Fruit fly (Drosophila melanogaster) whole organism, embryonic: ENCODE measurements around the gene ND-30.
A peak's percentile ranks its signal among the peaks of the same experiment; 100 is the strongest.

Source experiments
- Abd-B ChIP-seq: fragments of 200-800 bp; sonication (Bioruptor generic); optimal IDR thresholded peaks from 2 replicates; lab custom pipeline; 2018; ENCODE audit warnings: missing biosample characterization, mild to moderate bottlenecking, missing genetic modification characterization, moderate library complexity
- Asciz ChIP-seq: fragments of 200-800 bp; sonication (Bioruptor generic); optimal IDR thresholded peaks from 2 replicates; lab custom pipeline; 2017; ENCODE audit warnings: missing biosample characterization, mild to moderate bottlenecking, missing genetic modification characterization, missing genetic modification reagents
- Bdp1 ChIP-seq: fragments of 200-800 bp; sonication (Bioruptor generic); optimal IDR thresholded peaks from 3 replicates; lab custom pipeline; 2016; ENCODE audit warnings: missing biosample characterization, missing genetic modification characterization
- Bgb ChIP-seq: fragments of 200-800 bp; sonication (Bioruptor generic); IDR thresholded peaks from 2 replicates; pipeline ENCODE4 v1.3.6; 2022; ENCODE audit warnings: missing biosample characterization, missing genetic modification characterization; ENCODE audit not compliant: partially characterized antibody
- CG10274 ChIP-seq: fragments of 200-800 bp; sonication (Bioruptor generic); optimal IDR thresholded peaks from 3 replicates; lab custom pipeline; 2017; ENCODE audit warnings: missing biosample characterization, mild to moderate bottlenecking, missing genetic modification characterization
- CG12155 ChIP-seq: fragments of 200-800 bp; sonication (Bioruptor generic); optimal IDR thresholded peaks from 3 replicates; lab custom pipeline; 2016; ENCODE audit warnings: missing biosample characterization, missing genetic modification characterization
- CG13123 ChIP-seq: fragments of 200-800 bp; sonication (Bioruptor generic); optimal IDR thresholded peaks from 2 replicates; lab custom pipeline; 2016; ENCODE audit warnings: missing biosample characterization, missing genetic modification characterization
- CG14441 ChIP-seq: fragments of 200-800 bp; sonication (Bioruptor generic); IDR thresholded peaks from 2 replicates; pipeline ENCODE4 v1.3.6; 2022; ENCODE audit warnings: missing biosample characterization, missing genetic modification characterization
- CG14860 ChIP-seq: fragments of 200-800 bp; sonication (Bioruptor generic); IDR thresholded peaks from 3 replicates; pipeline ENCODE4 v1.3.6; 2022; ENCODE audit warnings: missing biosample characterization, missing genetic modification characterization; ENCODE audit not compliant: partially characterized antibody
- CG15696 ChIP-seq: fragments of 200-800 bp; sonication (Bioruptor generic); optimal IDR thresholded peaks from 2 replicates; lab custom pipeline; 2019; ENCODE audit warnings: missing biosample characterization, mild to moderate bottlenecking, missing genetic modification characterization, moderate library complexity
- CG16813 ChIP-seq: fragments of 200-800 bp; sonication (Bioruptor generic); IDR thresholded peaks from 3 replicates; pipeline ENCODE4 v1.3.6; 2022; ENCODE audit warnings: missing biosample characterization, missing genetic modification characterization; ENCODE audit not compliant: partially characterized antibody
- CG1832 ChIP-seq: fragments of 200-800 bp; sonication (Bioruptor generic); optimal IDR thresholded peaks from 2 replicates; lab custom pipeline; 2017; ENCODE audit warnings: missing biosample characterization, mild to moderate bottlenecking, missing genetic modification characterization, inconsistent platforms
- CG2678 ChIP-seq: fragments of 200-800 bp; sonication (Bioruptor generic); optimal IDR thresholded peaks from 3 replicates; lab custom pipeline; 2019; ENCODE audit warnings: missing biosample characterization, mild to moderate bottlenecking, missing genetic modification characterization, moderate library complexity
- CG2712 ChIP-seq: fragments of 200-800 bp; optimal IDR thresholded peaks from 3 replicates; lab custom pipeline; 2019; ENCODE audit warnings: missing biosample characterization, mild to moderate bottlenecking, missing genetic modification characterization, moderate library complexity
- CG4820 ChIP-seq: fragments of 200-800 bp; sonication (Bioruptor generic); optimal IDR thresholded peaks from 3 replicates; lab custom pipeline; 2016; ENCODE audit warnings: missing biosample characterization, missing genetic modification characterization
- CG6791 ChIP-seq: fragments of 200-800 bp; sonication (Bioruptor generic); IDR thresholded peaks from 3 replicates; pipeline ENCODE4 v1.3.6; 2022; ENCODE audit warnings: missing biosample characterization, missing genetic modification characterization; ENCODE audit not compliant: partially characterized antibody
- CG7372 ChIP-seq: fragments of 200-800 bp; sonication (Bioruptor generic); IDR thresholded peaks from 2 replicates; pipeline ENCODE4 v1.3.6; 2022; ENCODE audit warnings: missing biosample characterization, missing genetic modification characterization
- CG7963 ChIP-seq: fragments of 200-800 bp; sonication (Bioruptor generic); IDR thresholded peaks from 3 replicates; pipeline ENCODE4 v1.3.6; 2022; ENCODE audit warnings: missing biosample characterization, missing genetic modification characterization; ENCODE audit not compliant: partially characterized antibody
- CG9437 ChIP-seq: fragments of 200-800 bp; sonication (Bioruptor generic); optimal IDR thresholded peaks from 2 replicates; lab custom pipeline; 2018; ENCODE audit warnings: missing biosample characterization, mild to moderate bottlenecking, missing genetic modification characterization
- Dfd ChIP-seq, 2 experiments: fragments of >200 bp; optimal IDR thresholded peaks; 2 replicates each; lab custom pipeline; 2017; ENCODE audit warnings: missing biosample characterization in 2 of 2, missing genetic modification characterization in 2 of 2
- Dll ChIP-seq: fragments of 200-800 bp; sonication (Bioruptor generic); IDR thresholded peaks from 4 replicates; pipeline ENCODE4 v1.3.6; 2022; ENCODE audit warnings: missing biosample characterization, missing genetic modification characterization; ENCODE audit not compliant: partially characterized antibody
- Fer1 ChIP-seq: fragments of 200-800 bp; sonication (Bioruptor generic); optimal IDR thresholded peaks from 2 replicates; lab custom pipeline; 2017; ENCODE audit warnings: missing biosample characterization, mild to moderate bottlenecking, missing genetic modification characterization
- HLH4C ChIP-seq: fragments of 200-800 bp; sonication (Bioruptor generic); IDR thresholded peaks from 3 replicates; pipeline ENCODE4 v1.3.6; 2022; ENCODE audit warnings: missing biosample characterization, missing genetic modification characterization; ENCODE audit not compliant: partially characterized antibody
- HmgD ChIP-seq: fragments of 200-800 bp; sonication (Bioruptor generic); optimal IDR thresholded peaks from 3 replicates; lab custom pipeline; 2016; ENCODE audit warnings: missing biosample characterization, missing genetic modification characterization
- NC2β ChIP-seq: fragments of 200-800 bp; sonication (Bioruptor generic); optimal IDR thresholded peaks from 2 replicates; lab custom pipeline; 2016; ENCODE audit warnings: missing biosample characterization, missing genetic modification characterization
- Pdp1 ChIP-seq, 2 experiments: fragments of 200-800 bp; sonication (Bioruptor generic); optimal IDR thresholded peaks; 3 replicates each; lab custom pipeline; 2016; ENCODE audit warnings: missing biosample characterization in 2 of 2, missing genetic modification characterization in 2 of 2, mild to moderate bottlenecking in 1 of 2, moderate library complexity in 1 of 2
- Scr ChIP-seq: fragments of 200-800 bp; sonication (Bioruptor generic); IDR thresholded peaks from 2 replicates; pipeline ENCODE4 v1.3.6; 2022; ENCODE audit warnings: missing biosample characterization, missing genetic modification characterization; ENCODE audit not compliant: partially characterized antibody
- amos ChIP-seq: fragments of 200-800 bp; sonication (Bioruptor generic); IDR thresholded peaks from 2 replicates; pipeline ENCODE4 v1.3.6; 2022; ENCODE audit warnings: missing biosample characterization, missing genetic modification characterization; ENCODE audit not compliant: partially characterized antibody
- bbx ChIP-seq: fragments of 200-800 bp; sonication (Bioruptor generic); IDR thresholded peaks from 2 replicates; pipeline ENCODE4 v1.3.6; 2022; ENCODE audit warnings: missing biosample characterization, missing genetic modification characterization; ENCODE audit not compliant: partially characterized antibody
- cad ChIP-seq: fragments of >200 bp; optimal IDR thresholded peaks from 2 replicates; lab custom pipeline; 2017; ENCODE audit warnings: missing biosample characterization, missing genetic modification characterization
- chinmo ChIP-seq: fragments of 200-800 bp; sonication (Bioruptor generic); IDR thresholded peaks from 4 replicates; pipeline ENCODE4 v1.3.6; 2022; ENCODE audit warnings: missing biosample characterization, missing genetic modification characterization; ENCODE audit not compliant: partially characterized antibody
- crol ChIP-seq: fragments of 200-800 bp; sonication (Bioruptor generic); IDR thresholded peaks from 2 replicates; pipeline ENCODE4 v1.3.6; 2022; ENCODE audit warnings: missing biosample characterization, missing genetic modification characterization
- dysf ChIP-seq: fragments of 200-800 bp; sonication (Bioruptor generic); IDR thresholded peaks from 3 replicates; pipeline ENCODE4 v1.3.6; 2022; ENCODE audit warnings: missing biosample characterization, missing genetic modification characterization
- exex ChIP-seq: fragments of 200-800 bp; sonication (Bioruptor generic); optimal IDR thresholded peaks from 4 replicates; lab custom pipeline; 2018; ENCODE audit warnings: missing biosample characterization, mild to moderate bottlenecking, missing genetic modification characterization, moderate library complexity
- gsb ChIP-seq: fragments of 200-800 bp; sonication (Bioruptor generic); IDR thresholded peaks from 2 replicates; pipeline ENCODE4 v1.3.6; 2022; ENCODE audit warnings: missing biosample characterization, missing genetic modification characterization
- ind ChIP-seq: fragments of 200-800 bp; sonication (Bioruptor generic); optimal IDR thresholded peaks from 3 replicates; lab custom pipeline; 2016; ENCODE audit warnings: missing biosample characterization, missing genetic modification characterization
- inv ChIP-seq: fragments of 200-800 bp; sonication (Bioruptor generic); IDR thresholded peaks from 2 replicates; pipeline ENCODE4 v1.3.6; 2022; ENCODE audit warnings: missing biosample characterization, missing genetic modification characterization; ENCODE audit not compliant: partially characterized antibody
- kni ChIP-seq: fragments of 200-800 bp; sonication (Bioruptor generic); optimal IDR thresholded peaks from 3 replicates; lab custom pipeline; 2017; ENCODE audit warnings: mild to moderate bottlenecking, missing biosample characterization, missing genetic modification reagents, missing genetic modification characterization
- nerfin-2 ChIP-seq: fragments of 200-800 bp; sonication (Bioruptor generic); IDR thresholded peaks from 2 replicates; pipeline ENCODE4 v1.3.6; 2022; ENCODE audit warnings: missing biosample characterization, missing genetic modification characterization; ENCODE audit not compliant: partially characterized antibody
- pb ChIP-seq: fragments of 200-800 bp; sonication (Bioruptor generic); optimal IDR thresholded peaks from 3 replicates; lab custom pipeline; 2016; ENCODE audit warnings: missing biosample characterization, missing genetic modification characterization
- rib ChIP-seq: fragments of 200-800 bp; sonication (Bioruptor generic); IDR thresholded peaks from 2 replicates; pipeline ENCODE4 v1.3.6; 2022; ENCODE audit warnings: missing biosample characterization, missing genetic modification characterization
- sens ChIP-seq: fragments of 200-800 bp; sonication (Bioruptor generic); peaks from one replicate; lab custom pipeline; 2016; ENCODE audit warnings: missing biosample characterization, missing genetic modification characterization
- tgo ChIP-seq: fragments of 200-800 bp; sonication (Bioruptor generic); IDR thresholded peaks from 3 replicates; pipeline ENCODE4 v1.3.6; 2022; ENCODE audit warnings: missing biosample characterization, missing genetic modification characterization
- tna ChIP-seq: fragments of 200-800 bp; sonication (Bioruptor generic); IDR thresholded peaks from 2 replicates; pipeline ENCODE4 v1.3.6; 2022; ENCODE audit warnings: missing biosample characterization, missing genetic modification characterization; ENCODE audit not compliant: partially characterized antibody
- z ChIP-seq: fragments of 200-800 bp; sonication (Bioruptor generic); IDR thresholded peaks from 3 replicates; pipeline ENCODE4 v1.3.6; 2022; ENCODE audit warnings: missing biosample characterization, missing genetic modification characterization

The ND-30 gene

DNA sequence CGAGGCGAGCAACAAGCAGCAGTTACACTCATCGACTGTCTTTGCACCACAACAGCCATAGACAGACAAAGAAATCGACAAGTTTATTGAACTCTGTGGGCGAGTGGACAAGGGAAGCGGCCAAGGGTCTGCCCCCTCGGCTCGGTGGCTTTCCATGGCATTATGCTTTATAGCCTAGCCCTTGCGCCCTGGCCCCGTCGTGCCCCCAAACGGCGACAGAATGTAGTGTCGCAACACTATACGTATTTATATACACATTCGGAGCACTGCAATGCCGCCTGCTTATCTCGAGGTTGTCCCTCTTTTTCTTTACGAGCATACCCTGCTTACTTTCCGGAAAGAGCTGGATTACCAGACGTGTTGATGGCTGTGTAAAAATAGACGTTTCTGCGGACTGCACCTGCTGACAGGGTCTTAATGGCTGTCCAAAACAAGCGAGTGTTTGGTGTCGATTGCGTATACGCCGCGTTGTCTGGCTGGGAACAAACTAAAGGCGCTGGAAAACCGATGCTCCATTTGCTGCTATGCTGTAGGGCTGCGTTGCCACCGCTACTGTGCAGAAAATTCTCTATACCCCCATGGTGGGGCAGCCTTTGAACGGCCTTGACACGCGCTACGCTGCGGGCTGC, 36.6 kb downstream of the ND-30 start (continued):
- TF ChIP-seq CG14860 (GFP tag; lab: Robert Waterston, UW) = no peak
- peak; percentile 61 for TF ChIP-seq kni (GFP tag; lab: Kevin White, UChicago)
- no peak for TF ChIP-seq CG4820 (GFP tag; lab: Kevin White, UChicago)
- no peak; the same call in 2 of the 3 replicates for TF ChIP-seq tgo
- TF ChIP-seq CG1832 = no peak
- no peak for TF ChIP-seq Abd-B (GFP tag; lab: Kevin White, UChicago)
- TF ChIP-seq dysf (GFP tag; lab: Robert Waterston, UW) = 0 out of 3 replicates have a peak, but pooled peaks have one; percentile 26
- TF ChIP-seq crol (GFP tag; lab: Robert Waterston, UW) = peak; percentile 94
- TF ChIP-seq ind (GFP tag; lab: Kevin White, UChicago) = no peak
- no peak for TF ChIP-seq CG9437 (GFP tag; lab: Kevin White, UChicago)
- TF ChIP-seq pb (GFP tag; lab: Kevin White, UChicago) = no peak
- TF ChIP-seq CG14441 (GFP tag; lab: Robert Waterston, UW) = no peak; the same call in 1 of the 2 replicates
- no peak for TF ChIP-seq CG2712 (tag; lab: Kevin White, UChicago)
- TF ChIP-seq CG13123 (GFP tag; lab: Kevin White, UChicago) = no peak
- TF ChIP-seq Dfd (GFP tag; optimal IDR thresholded peaks at IDR 0.05; lab: Kevin White, UChicago) = no peak
- no peak for TF ChIP-seq CG10274 (GFP tag; lab: Kevin White, UChicago)
- TF ChIP-seq chinmo (GFP tag; lab: Robert Waterston, UW) = 0 out of 4 replicates have a peak, but pooled peaks have one; percentile 42
- no peak for TF ChIP-seq NC2β
- TF ChIP-seq Fer1 (GFP tag; lab: Kevin White, UChicago) = peak; percentile 14

DNA sequence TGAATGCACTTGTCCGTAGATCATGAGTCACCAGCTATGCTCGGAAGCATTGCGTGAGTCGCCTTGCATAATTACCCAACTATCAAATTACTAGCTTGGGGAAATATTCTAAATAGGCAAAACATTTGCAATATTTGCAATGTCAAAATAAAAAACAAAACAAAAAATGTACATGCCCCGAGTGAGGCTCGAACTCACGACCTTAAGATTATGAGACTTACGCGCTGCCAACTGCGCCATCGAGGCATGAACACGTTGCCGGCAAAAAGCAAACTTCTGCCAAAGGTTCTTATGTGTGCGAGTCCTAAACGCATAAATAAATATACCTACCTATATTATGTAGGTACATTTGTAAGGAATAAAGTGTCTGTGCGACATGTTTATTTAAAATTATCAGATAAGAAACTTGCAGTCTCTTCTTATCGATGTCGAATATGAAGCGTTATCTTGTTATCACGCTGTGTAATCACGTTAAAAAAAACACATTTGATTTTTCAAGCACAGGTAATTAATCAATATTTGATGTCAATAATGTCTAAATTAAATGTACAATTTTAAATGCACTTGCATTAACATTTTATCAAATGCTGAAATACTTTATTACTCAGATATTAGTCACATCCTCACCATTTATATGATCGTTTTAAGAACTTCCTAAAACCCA, 37.5 kb downstream of the ND-30 start:
- TF ChIP-seq Scr (GFP tag; lab: Robert Waterston, UW) (peak; percentile 53; the same call in 1 of the 2 replicates), amos (GFP tag; lab: Robert Waterston, UW) (peak; percentile 66; the same call in 1 of the 2 replicates), sens (GFP tag; lab: Kevin White, UChicago) (peak; percentile 43), gsb (no peak), Bgb (GFP tag; lab: Robert Waterston, UW) (peak; percentile 72), CG7372 (GFP tag; lab: Robert Waterston, UW) (no peak), chinmo (GFP tag; lab: Robert Waterston, UW) (peak; percentile 57; the same call in 1 of the 4 replicates), HmgD (GFP tag; lab: Kevin White, UChicago) (no peak), CG15696 (tag; lab: Kevin White, UChicago) (peak; percentile 1), CG12155 (GFP tag; lab: Kevin White, UChicago) (no peak), HLH4C (peak; percentile 24; the same call in 1 of the 3 replicates), Dll (GFP tag; lab: Robert Waterston, UW) (0 out of 4 replicates have a peak, but pooled peaks have one; percentile 32), CG7963 (0 out of 3 replicates have a peak, but pooled peaks have one; percentile 35), CG2678 (no peak), CG16813 (GFP tag; lab: Robert Waterston, UW) (peak; percentile 50; the same call in 2 of the 3 replicates), exex (tag; lab: Kevin White, UChicago) (peak; percentile 34), tna (GFP tag; lab: Robert Waterston, UW) (0 out of 2 replicates have a peak, but pooled peaks have one; percentile 63), Asciz (GFP tag; lab: Kevin White, UChicago) (no peak), inv (peak; percentile 10; the same call in 1 of the 2 replicates), bbx (peak; percentile 48), nerfin-2 (GFP tag; lab: Robert Waterston, UW) (peak; percentile 32; the same call in 1 of the 2 replicates), Pdp1 (GFP tag; optimal IDR thresholded peaks at IDR 0.05; lab: Kevin White, UChicago) (peak in 1 of 2 experiments; percentile 41), CG6791 (GFP tag; lab: Robert Waterston, UW) (peak; percentile 71), cad (GFP tag; lab: Kevin White, UChicago) (no peak), Bdp1 (peak; percentile 97), rib (GFP tag; lab: Robert Waterston, UW) (no peak), z (GFP tag; lab: Robert Waterston, UW) (no peak)
